Worm (Caenorhabditis elegans) whole organism, late embryonic: ENCODE data around the gene nstp-6.

Source experiments
- C08G9.2 ChIP-seq: sonication (generic microtip); optimal IDR thresholded peaks from 2 replicates; lab custom pipeline; 2016; ENCODE audit warnings: mild to moderate bottlenecking, missing genetic modification characterization, moderate library complexity, missing compliant biosample characterization
- C38D4.7 ChIP-seq: fragments of 200-800 bp; sonication (Bioruptor generic); optimal IDR thresholded peaks from 2 replicates; lab custom pipeline; 2018; ENCODE audit warnings: mild to moderate bottlenecking, missing genetic modification characterization, moderate library complexity, missing compliant biosample characterization
- T23F11.4 ChIP-seq: fragments of 200-800 bp; sonication (Bioruptor generic); optimal IDR thresholded peaks from 2 replicates; lab custom pipeline; 2018; ENCODE audit warnings: mild to moderate bottlenecking, missing genetic modification characterization, missing compliant biosample characterization
- Y22D7AL.16 ChIP-seq: sonication (generic microtip); optimal IDR thresholded peaks from 2 replicates; lab custom pipeline; 2016; ENCODE audit warnings: missing genetic modification characterization, missing compliant biosample characterization
- ahr-1 ChIP-seq: sonication (generic microtip); optimal IDR thresholded peaks from 2 replicates; lab custom pipeline; 2016; ENCODE audit warnings: missing genetic modification characterization, missing compliant biosample characterization
- ceh-19 ChIP-seq: fragments of 200-800 bp; sonication (Bioruptor generic); optimal IDR thresholded peaks from 2 replicates; lab custom pipeline; 2018; ENCODE audit warnings: mild to moderate bottlenecking, missing genetic modification characterization, missing compliant biosample characterization
- ceh-30 ChIP-seq: fragments of 150-350 bp; optimal IDR thresholded peaks from 2 replicates; lab custom pipeline; 2014; ENCODE audit warnings: missing biosample characterization, missing genetic modification characterization
- ceh-45 ChIP-seq: fragments of 200-800 bp; sonication (Bioruptor generic); IDR thresholded peaks from 2 replicates; pipeline ENCODE4 v1.3.6; 2022; ENCODE audit warnings: missing genetic modification reagents, missing genetic modification characterization, missing compliant biosample characterization
- che-1 ChIP-seq: sonication (generic microtip); optimal IDR thresholded peaks from 2 replicates; lab custom pipeline; 2016; ENCODE audit warnings: mild to moderate bottlenecking, missing genetic modification characterization, missing compliant biosample characterization
- dve-1 ChIP-seq: sonication (generic microtip); optimal IDR thresholded peaks from 2 replicates; lab custom pipeline; 2017; ENCODE audit warnings: antibody characterized with exemption, mild to moderate bottlenecking, missing genetic modification characterization, missing compliant biosample characterization
- elt-4 ChIP-seq: sonication (generic microtip); optimal IDR thresholded peaks from 2 replicates; lab custom pipeline; 2016; ENCODE audit warnings: missing genetic modification characterization, missing compliant biosample characterization
- gmeb-2 ChIP-seq: sonication (generic microtip); optimal IDR thresholded peaks from 2 replicates; lab custom pipeline; 2016; ENCODE audit warnings: missing genetic modification characterization, inconsistent platforms, missing compliant biosample characterization
- madf-2 ChIP-seq: sonication (generic microtip); optimal IDR thresholded peaks from 2 replicates; lab custom pipeline; 2017; ENCODE audit warnings: missing genetic modification characterization, missing compliant biosample characterization
- nhr-232 ChIP-seq: sonication (generic microtip); optimal IDR thresholded peaks from 2 replicates; lab custom pipeline; 2016; ENCODE audit warnings: missing genetic modification characterization, missing compliant biosample characterization
- npax-4 ChIP-seq: sonication (generic microtip); optimal IDR thresholded peaks from 2 replicates; lab custom pipeline; 2016; ENCODE audit warnings: missing genetic modification characterization, missing compliant biosample characterization
- pag-3 ChIP-seq: sonication (generic microtip); optimal IDR thresholded peaks from 2 replicates; lab custom pipeline; 2016; ENCODE audit warnings: missing compliant biosample characterization, missing genetic modification characterization, borderline replicate concordance
- pat-9 ChIP-seq: fragments of 200-800 bp; sonication (Bioruptor generic); optimal IDR thresholded peaks from 2 replicates; lab custom pipeline; 2018; ENCODE audit warnings: mild to moderate bottlenecking, missing genetic modification characterization, moderate library complexity, missing compliant biosample characterization
- pax-1 ChIP-seq: fragments of 150-350 bp; optimal IDR thresholded peaks from 2 replicates; lab custom pipeline; 2014; ENCODE audit warnings: missing biosample characterization, missing genetic modification characterization
- pha-2 ChIP-seq: sonication (generic microtip); optimal IDR thresholded peaks from 2 replicates; lab custom pipeline; 2017; ENCODE audit warnings: mild to moderate bottlenecking, missing genetic modification characterization, missing compliant biosample characterization
- tbx-2 ChIP-seq: sonication (generic microtip); optimal IDR thresholded peaks from 2 replicates; lab custom pipeline; 2016; ENCODE audit warnings: missing genetic modification characterization, missing compliant biosample characterization
- tbx-7 ChIP-seq: sonication (generic microtip); optimal IDR thresholded peaks from 2 replicates; lab custom pipeline; 2016; ENCODE audit warnings: missing genotype, missing genetic modification characterization, missing compliant biosample characterization
- unc-55 ChIP-seq: sonication (generic microtip); optimal IDR thresholded peaks from 2 replicates; lab custom pipeline; 2017; ENCODE audit warnings: missing biosample characterization, missing genetic modification reagents, missing genetic modification characterization

Gene nstp-6

ce11 chrIV:3501981-3502736 is 45.2 kb downstream of the nstp-6 start:
- TF ChIP-seq che-1 (tag; lab: Kevin White, UChicago) = no peak

ce11 chrIV:3497909-3498308 is 49.5 kb downstream of the nstp-6 start, which contains the start of gene ceh-53:
TSS of gene ceh-53 (plus strand) at chrIV:3498209.
- TF ChIP-seq pat-9 (tag; lab: Kevin White, UChicago) (no peak), ceh-45 (GFP tag; lab: Robert Waterston, UW) (no peak), dve-1 (no peak), C38D4.7 (GFP tag; lab: Kevin White, UChicago) (no peak), pax-1 (tag; lab: Kevin White, UChicago) (no peak), npax-4 (tag; lab: Kevin White, UChicago) (no peak), elt-4 (no peak), gmeb-2 (no peak), tbx-2 (tag; lab: Kevin White, UChicago) (no peak), ceh-30 (tag; lab: Kevin White, UChicago) (no peak), tbx-7 (tag; lab: Kevin White, UChicago) (no peak), pha-2 (tag; lab: Kevin White, UChicago) (no peak), ceh-19 (GFP tag; lab: Kevin White, UChicago) (no peak), madf-2 (tag; lab: Kevin White, UChicago) (no peak), nhr-232 (tag; lab: Kevin White, UChicago) (no peak), pag-3 (tag; lab: Kevin White, UChicago) (no peak), che-1 (tag; lab: Kevin White, UChicago) (no peak), T23F11.4 (GFP tag; lab: Kevin White, UChicago) (no peak), C08G9.2 (tag; lab: Kevin White, UChicago) (no peak), Y22D7AL.16 (tag; lab: Kevin White, UChicago) (no peak)

- TF ChIP-seq pag-3 (tag; lab: Kevin White, UChicago) (no peak), unc-55 (no peak), ahr-1 (tag; lab: Kevin White, UChicago) (no peak)
These were observed 51.0 kb downstream of the nstp-6 start, which contains the start of gene C09G12.17 for ce11 chrIV:3496358-3496757. TSS of gene C09G12.17 (minus strand) at chrIV:3496458.
